ENCODE assay signal across 2 fruit fly cellular contexts in the genomic region with DNA sequence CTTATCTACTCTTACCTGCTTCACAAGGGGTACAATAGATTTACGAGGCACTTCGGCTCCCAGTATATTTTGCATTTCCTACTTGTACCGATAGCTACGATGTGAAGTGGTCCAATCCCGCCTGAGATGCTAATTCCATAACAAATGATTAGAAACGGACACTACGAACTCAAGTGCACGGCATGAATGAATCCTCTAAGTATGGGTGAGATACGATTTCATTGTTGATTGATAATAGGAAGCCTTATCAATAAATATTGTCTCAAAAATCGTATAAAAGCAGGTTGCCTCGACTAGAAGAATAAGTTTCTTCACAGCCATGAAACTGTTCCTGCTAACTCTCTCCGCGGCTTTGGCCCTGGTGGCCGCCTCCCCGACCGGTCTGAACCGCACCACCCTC.
TF ChIP-seq lines count a peak whose summit lies in the region.

Gene CG18180, plus strand, starts transcription at position 301 of the 400 bp plus-strand sequence.

- TF ChIP-seq CTCF in whole organism, embryonic (GFP tag; optimal IDR thresholded peaks at IDR 0.05; lab: Kevin White, UChicago) = no peak

TF ChIP-seq in whole organism, adult, 20 proteins besides CTCF, POLR2A, EP300 and RAD21:
- peak; percentile 87 for TF ChIP-seq cic (GFP tag; optimal IDR thresholded peaks at IDR 0.05; lab: Kevin White, UChicago)
- no peak for TF ChIP-seq pad (GFP tag; optimal IDR thresholded peaks at IDR 0.05; lab: Kevin White, UChicago)
TF ChIP-seq in whole organism, adult: peak in this region for 1.

TF ChIP-seq in whole organism, embryonic, 481 proteins besides CTCF, POLR2A, EP300 and RAD21:
- TF ChIP-seq exex (tag; optimal IDR thresholded peaks at IDR 0.05; lab: Kevin White, UChicago) = peak; percentile 10
- TF ChIP-seq Xbp1 (GFP tag; optimal IDR thresholded peaks at IDR 0.05; lab: Kevin White, UChicago) = no peak
